Worm (Caenorhabditis elegans) whole organism, L3 larva: ENCODE measurements around the gene lmtr-5.

Experiments used
- ZK546.5 ChIP-seq: sonication (generic microtip); optimal IDR thresholded peaks from 2 replicates; lab custom pipeline; 2017; ENCODE audit warnings: missing biosample characterization, missing genetic modification characterization
- ama-1 ChIP-seq: fragments of 150-350 bp; optimal IDR thresholded peaks from 2 replicates; lab custom pipeline; 2018
- ceh-82 ChIP-seq: fragments of 150-350 bp; optimal IDR thresholded peaks from 2 replicates; lab custom pipeline; 2014; ENCODE audit warnings: missing biosample characterization, missing genetic modification characterization
- daf-12 ChIP-seq: fragments of 150-350 bp; optimal IDR thresholded peaks from 2 replicates; lab custom pipeline; 2014; ENCODE audit warnings: missing biosample characterization, missing genetic modification reagents, missing genetic modification characterization
- egl-27 ChIP-seq: sonication (generic microtip); optimal IDR thresholded peaks from 4 replicates; lab custom pipeline; 2017; ENCODE audit warnings: missing biosample characterization, missing genetic modification reagents, missing genetic modification characterization
- elt-1 ChIP-seq: fragments of 150-350 bp; optimal IDR thresholded peaks from 2 replicates; lab custom pipeline; 2014; ENCODE audit warnings: missing biosample characterization, missing genetic modification characterization
- fkh-10 ChIP-seq: sonication (generic microtip); optimal IDR thresholded peaks from 2 replicates; lab custom pipeline; 2017; ENCODE audit warnings: missing biosample characterization, missing genetic modification reagents, missing genetic modification characterization
- fkh-2 ChIP-seq: fragments of 150-350 bp; optimal IDR thresholded peaks from 2 replicates; lab custom pipeline; 2014; ENCODE audit warnings: missing biosample characterization, missing genetic modification reagents, missing genetic modification characterization
- fos-1 ChIP-seq: fragments of 150-350 bp; optimal IDR thresholded peaks from 2 replicates; lab custom pipeline; 2014; ENCODE audit warnings: missing biosample characterization, missing genetic modification characterization
- hmg-11 ChIP-seq: sonication (generic microtip); optimal IDR thresholded peaks from 2 replicates; lab custom pipeline; 2016; ENCODE audit warnings: missing genetic modification characterization, missing compliant biosample characterization
- lin-15B ChIP-seq: fragments of 150-350 bp; optimal IDR thresholded peaks from 2 replicates; lab custom pipeline; 2014; ENCODE audit warnings: missing biosample characterization, missing genetic modification characterization
- lin-39 ChIP-seq: fragments of 150-350 bp; optimal IDR thresholded peaks from 2 replicates; lab custom pipeline; 2018; ENCODE audit warnings: missing biosample characterization, missing genetic modification reagents, missing genetic modification characterization
- nfya-1 ChIP-seq: sonication (generic microtip); optimal IDR thresholded peaks from 2 replicates; lab custom pipeline; 2017; ENCODE audit warnings: missing genetic modification characterization, mild to moderate bottlenecking, missing compliant biosample characterization, antibody characterized with exemption, moderate library complexity; ENCODE audit not compliant: insufficient read depth
- nhr-11 ChIP-seq: fragments of 150-350 bp; optimal IDR thresholded peaks from 2 replicates; lab custom pipeline; 2014; ENCODE audit warnings: missing biosample characterization, missing genetic modification characterization
- nhr-23 ChIP-seq: fragments of 150-350 bp; optimal IDR thresholded peaks from 2 replicates; lab custom pipeline; 2014; ENCODE audit warnings: missing biosample characterization, missing genetic modification reagents, missing genetic modification characterization
- nhr-25 ChIP-seq: sonication (generic microtip); optimal IDR thresholded peaks from 2 replicates; lab custom pipeline; 2017; ENCODE audit warnings: missing biosample characterization, missing genetic modification characterization
- nhr-67 ChIP-seq: fragments of 150-350 bp; optimal IDR thresholded peaks from 2 replicates; lab custom pipeline; 2014; ENCODE audit warnings: missing biosample characterization, missing genetic modification characterization
- snpc-4 ChIP-seq: fragments of 150-350 bp; optimal IDR thresholded peaks from 2 replicates; lab custom pipeline; 2014; ENCODE audit warnings: missing biosample characterization, missing genetic modification characterization
- zag-1 ChIP-seq: fragments of 150-350 bp; optimal IDR thresholded peaks from 2 replicates; lab custom pipeline; 2014; ENCODE audit warnings: missing biosample characterization, missing genetic modification characterization
- ztf-4 ChIP-seq: fragments of 150-350 bp; optimal IDR thresholded peaks from 2 replicates; lab custom pipeline; 2014; ENCODE audit warnings: missing biosample characterization, missing genetic modification characterization

Gene lmtr-5

ce11 chrIII:3224102-3224501, 40.6 kb downstream of the lmtr-5 start:
- TF ChIP-seq elt-1 (tag; lab: Kevin White, UChicago) = no peak
- peak; percentile 13 for TF ChIP-seq nfya-1 (tag; lab: Kevin White, UChicago)

ce11 chrIII:3232650-3233152, 49.2 kb downstream of the lmtr-5 start, which contains the start of gene Y53G8AL.1:
Gene Y53G8AL.1, plus strand, starts transcription at chrIII:3233102.
- TF ChIP-seq egl-27 (tag; lab: Kevin White, UChicago) = no peak
- no peak for TF ChIP-seq fos-1 (tag; lab: Kevin White, UChicago)
- no peak for TF ChIP-seq nhr-67
- TF ChIP-seq lin-39 (tag; lab: Kevin White, UChicago) = no peak
- TF ChIP-seq hmg-11 = no peak
- TF ChIP-seq ama-1 = no peak
- TF ChIP-seq nfya-1 (tag; lab: Kevin White, UChicago) = no peak
- no peak for TF ChIP-seq lin-15B (tag; lab: Kevin White, UChicago)
- TF ChIP-seq zag-1 (tag; lab: Kevin White, UChicago) = no peak
- TF ChIP-seq ztf-4 (tag; lab: Kevin White, UChicago) = no peak
- TF ChIP-seq nhr-25 (tag; lab: Kevin White, UChicago) = no peak
- no peak for TF ChIP-seq nhr-23 (tag; lab: Kevin White, UChicago)
- no peak for TF ChIP-seq fkh-10 (GFP tag; lab: Kevin White, UChicago)
- TF ChIP-seq ZK546.5 (tag; lab: Kevin White, UChicago) = no peak
- no peak for TF ChIP-seq snpc-4 (tag; lab: Kevin White, UChicago)
- TF ChIP-seq elt-1 (tag; lab: Kevin White, UChicago) = no peak
- TF ChIP-seq ceh-82 = no peak
- no peak for TF ChIP-seq nhr-11 (tag; lab: Kevin White, UChicago)
- TF ChIP-seq fkh-2 (tag; lab: Kevin White, UChicago) = no peak
- TF ChIP-seq daf-12 (tag; lab: Kevin White, UChicago) = no peak
